Worm (Caenorhabditis elegans) whole organism, L3 larva: Measurements from ENCODE around the gene ubh-3.
A peak's percentile ranks its signal among the peaks of the same experiment; 100 is the strongest.

Experiments
- aly-2 ChIP-seq: fragments of 150-350 bp; optimal IDR thresholded peaks from 2 replicates; lab custom pipeline; 2014; ENCODE audit warnings: missing biosample characterization, missing genetic modification characterization
- ama-1 ChIP-seq: fragments of 150-350 bp; optimal IDR thresholded peaks from 2 replicates; lab custom pipeline; 2018
- ceh-28 ChIP-seq: fragments of 150-350 bp; optimal IDR thresholded peaks from 2 replicates; lab custom pipeline; 2014; ENCODE audit warnings: missing biosample characterization, missing genetic modification reagents, missing genetic modification characterization
- daf-12 ChIP-seq: fragments of 150-350 bp; optimal IDR thresholded peaks from 2 replicates; lab custom pipeline; 2014; ENCODE audit warnings: missing biosample characterization, missing genetic modification reagents, missing genetic modification characterization
- egl-27 ChIP-seq: sonication (generic microtip); optimal IDR thresholded peaks from 4 replicates; lab custom pipeline; 2017; ENCODE audit warnings: missing biosample characterization, missing genetic modification reagents, missing genetic modification characterization
- egl-5 ChIP-seq: fragments of 150-350 bp; optimal IDR thresholded peaks from 2 replicates; lab custom pipeline; 2017; ENCODE audit warnings: missing biosample characterization, missing genetic modification reagents, missing genetic modification characterization, inconsistent platforms
- elt-1 ChIP-seq: fragments of 150-350 bp; optimal IDR thresholded peaks from 2 replicates; lab custom pipeline; 2014; ENCODE audit warnings: missing biosample characterization, missing genetic modification characterization
- elt-2 ChIP-seq: sonication (generic microtip); optimal IDR thresholded peaks from 2 replicates; lab custom pipeline; 2016; ENCODE audit warnings: missing genetic modification reagents, mild to moderate bottlenecking, missing genetic modification characterization, missing compliant biosample characterization
- eor-1 ChIP-seq, 2 experiments: fragments of 150-350 bp; optimal IDR thresholded peaks; 2 replicates each; lab custom pipeline; 2014 to 2018; ENCODE audit warnings: missing biosample characterization in 2 of 2, missing genetic modification characterization in 2 of 2
- fkh-10 ChIP-seq: sonication (generic microtip); optimal IDR thresholded peaks from 2 replicates; lab custom pipeline; 2017; ENCODE audit warnings: missing biosample characterization, missing genetic modification reagents, missing genetic modification characterization
- fkh-2 ChIP-seq: fragments of 150-350 bp; optimal IDR thresholded peaks from 2 replicates; lab custom pipeline; 2014; ENCODE audit warnings: missing biosample characterization, missing genetic modification reagents, missing genetic modification characterization
- fos-1 ChIP-seq: fragments of 150-350 bp; optimal IDR thresholded peaks from 2 replicates; lab custom pipeline; 2014; ENCODE audit warnings: missing biosample characterization, missing genetic modification characterization
- hmg-11 ChIP-seq: sonication (generic microtip); optimal IDR thresholded peaks from 2 replicates; lab custom pipeline; 2016; ENCODE audit warnings: missing genetic modification characterization, missing compliant biosample characterization
- jun-1 ChIP-seq: fragments of 150-350 bp; optimal IDR thresholded peaks from 2 replicates; lab custom pipeline; 2014; ENCODE audit warnings: missing biosample characterization, missing genetic modification reagents, missing genetic modification characterization
- lin-39 ChIP-seq: fragments of 150-350 bp; optimal IDR thresholded peaks from 2 replicates; lab custom pipeline; 2018; ENCODE audit warnings: missing biosample characterization, missing genetic modification reagents, missing genetic modification characterization
- mml-1 ChIP-seq: fragments of 150-350 bp; sonication (generic microtip); optimal IDR thresholded peaks from 3 replicates; lab custom pipeline; 2014; ENCODE audit warnings: missing biosample characterization, missing genetic modification characterization
- nhr-11 ChIP-seq: fragments of 150-350 bp; optimal IDR thresholded peaks from 2 replicates; lab custom pipeline; 2014; ENCODE audit warnings: missing biosample characterization, missing genetic modification characterization
- nhr-237 ChIP-seq: fragments of 150-350 bp; optimal IDR thresholded peaks from 2 replicates; lab custom pipeline; 2014; ENCODE audit warnings: missing biosample characterization, missing genetic modification characterization
- nhr-25 ChIP-seq: sonication (generic microtip); optimal IDR thresholded peaks from 2 replicates; lab custom pipeline; 2017; ENCODE audit warnings: missing biosample characterization, missing genetic modification characterization
- nhr-43 ChIP-seq: sonication (generic microtip); optimal IDR thresholded peaks from 2 replicates; lab custom pipeline; 2016; ENCODE audit warnings: mild to moderate bottlenecking, missing genetic modification characterization, missing compliant biosample characterization; ENCODE audit not compliant: poor library complexity, severe bottlenecking
- nhr-67 ChIP-seq: fragments of 150-350 bp; optimal IDR thresholded peaks from 2 replicates; lab custom pipeline; 2014; ENCODE audit warnings: missing biosample characterization, missing genetic modification characterization
- nhr-76 ChIP-seq: fragments of 150-350 bp; sonication (generic microtip); optimal IDR thresholded peaks from 5 replicates; lab custom pipeline; 2014; ENCODE audit warnings: missing biosample characterization, missing genetic modification characterization
- pha-4 ChIP-seq: fragments of 150-350 bp; optimal IDR thresholded peaks from 2 replicates; lab custom pipeline; 2014; ENCODE audit warnings: missing biosample characterization, missing genetic modification reagents, missing genetic modification characterization
- pqm-1 ChIP-seq: fragments of 150-350 bp; optimal IDR thresholded peaks from 2 replicates; lab custom pipeline; 2017; ENCODE audit warnings: missing biosample characterization, missing genetic modification characterization, inconsistent platforms
- skn-1 ChIP-seq: fragments of 150-350 bp; optimal IDR thresholded peaks from 2 replicates; lab custom pipeline; 2014; ENCODE audit warnings: missing biosample characterization, missing genetic modification characterization
- snpc-4 ChIP-seq: fragments of 150-350 bp; optimal IDR thresholded peaks from 2 replicates; lab custom pipeline; 2014; ENCODE audit warnings: missing biosample characterization, missing genetic modification characterization
- tbx-2 ChIP-seq: sonication (generic microtip); optimal IDR thresholded peaks from 2 replicates; lab custom pipeline; 2016; ENCODE audit warnings: mild to moderate bottlenecking, missing genetic modification characterization, missing compliant biosample characterization
- unc-39 ChIP-seq: sonication (generic microtip); optimal IDR thresholded peaks from 4 replicates; lab custom pipeline; 2017; ENCODE audit warnings: missing biosample characterization, missing genetic modification characterization
- zag-1 ChIP-seq: fragments of 150-350 bp; optimal IDR thresholded peaks from 2 replicates; lab custom pipeline; 2014; ENCODE audit warnings: missing biosample characterization, missing genetic modification characterization

The ubh-3 gene

DNA sequence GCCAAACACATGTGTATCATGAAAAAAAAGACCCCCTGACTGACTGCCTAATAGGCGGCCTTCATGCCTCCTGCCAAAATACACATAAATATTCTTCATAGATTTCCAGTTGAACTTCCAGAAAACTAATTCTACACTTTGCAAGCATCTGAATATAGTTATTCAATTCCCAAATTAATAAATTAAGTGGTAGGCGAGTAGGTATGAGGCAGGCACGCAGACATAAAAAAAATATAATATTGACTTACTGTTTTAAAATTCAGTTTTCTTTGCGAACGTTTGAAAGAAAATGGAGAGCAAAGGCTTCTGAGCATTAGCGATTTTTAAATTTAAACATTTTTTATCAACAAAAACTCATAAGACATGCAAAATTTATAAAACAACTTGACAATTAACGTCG is 20.7 kb downstream of the ubh-3 start:
- TF ChIP-seq jun-1 (tag; lab: Kevin White, UChicago) = peak; percentile 45
- peak; percentile 27 for TF ChIP-seq elt-2 (tag; lab: Kevin White, UChicago)
- no peak for TF ChIP-seq nhr-76 (tag; lab: Kevin White, UChicago)
- peak; percentile 8 for TF ChIP-seq ceh-28 (tag; lab: Kevin White, UChicago)
- no peak for TF ChIP-seq pha-4 (tag; lab: Kevin White, UChicago)

DNA sequence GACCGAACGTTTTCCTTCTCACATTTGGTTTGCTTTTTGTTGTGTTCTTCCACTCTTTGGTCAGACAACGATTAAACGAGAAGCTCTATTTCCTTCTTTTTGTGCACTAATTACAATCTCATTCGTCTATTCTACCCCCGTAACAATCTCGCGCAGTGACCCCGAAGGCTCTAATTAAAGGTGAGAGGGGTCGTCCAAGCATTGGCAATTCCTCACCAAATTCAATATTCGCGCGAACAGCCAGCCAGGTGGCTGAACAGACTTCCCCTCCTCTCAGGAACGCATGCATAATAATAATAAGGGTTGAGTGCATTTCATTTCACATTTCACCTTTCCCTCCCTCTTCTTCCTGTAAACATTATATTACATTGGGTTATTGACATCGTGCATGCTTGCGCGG is 23.5 kb downstream of the ubh-3 start:
- no peak for TF ChIP-seq fkh-2 (tag; lab: Kevin White, UChicago)
- TF ChIP-seq nhr-11 = no peak
- no peak for TF ChIP-seq nhr-237 (tag; lab: Kevin White, UChicago)
- TF ChIP-seq zag-1 (tag; lab: Kevin White, UChicago) = no peak
- TF ChIP-seq jun-1 (tag; lab: Kevin White, UChicago) = no peak
- no peak for TF ChIP-seq unc-39
- no peak for TF ChIP-seq ama-1 (lab: Kevin White, UChicago)

DNA sequence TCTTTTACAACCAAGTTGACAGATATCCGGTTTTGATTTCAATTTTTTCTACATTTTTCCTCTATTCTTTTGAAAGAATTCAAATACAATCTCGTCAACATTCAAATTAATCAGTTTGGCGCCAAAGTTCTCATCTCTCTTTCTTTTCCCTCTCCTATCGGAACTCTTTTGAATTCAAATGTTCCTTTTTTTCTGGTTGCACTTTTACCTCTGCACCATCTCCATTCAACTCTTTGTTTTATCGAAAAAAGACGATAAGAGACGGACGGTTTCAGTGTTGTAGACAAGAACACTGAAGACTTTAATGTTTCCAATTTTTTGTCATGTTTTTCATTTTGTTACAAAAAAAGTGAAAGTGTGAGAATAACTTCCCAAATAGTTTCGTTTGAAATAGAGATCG is 32.6 kb downstream of the ubh-3 start:
- TF ChIP-seq nhr-43 (no peak), nhr-11 (no peak), pha-4 (tag; lab: Kevin White, UChicago) (peak; percentile 52), ceh-28 (tag; lab: Kevin White, UChicago) (no peak), skn-1 (peak; percentile 39), elt-2 (tag; lab: Kevin White, UChicago) (peak; percentile 87), pqm-1 (tag; lab: Kevin White, UChicago) (peak; percentile 76)
- TF ChIP-seq, all 47 proteins: peak for 4

DNA sequence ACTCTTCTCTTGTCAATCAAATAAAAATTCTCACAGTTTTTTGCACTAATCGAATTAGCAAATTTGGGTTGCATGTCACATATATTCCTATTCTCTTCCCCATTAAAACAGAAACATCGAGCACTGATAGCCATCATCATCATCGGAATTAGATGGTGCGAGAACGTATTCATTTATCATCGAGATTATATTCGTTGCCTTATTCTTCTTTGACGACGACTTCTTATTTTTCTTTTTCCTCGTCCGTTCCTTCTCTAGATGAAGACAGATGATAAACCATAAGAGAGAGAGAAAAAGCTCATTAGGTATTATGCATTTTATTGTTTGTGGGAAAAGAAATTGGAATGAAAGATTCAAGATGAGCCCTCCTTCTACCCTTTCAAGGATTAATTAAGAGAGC is 37.4 kb downstream of the ubh-3 start:
- TF ChIP-seq tbx-2 (tag; lab: Kevin White, UChicago) = no peak
- no peak for TF ChIP-seq jun-1 (tag; lab: Kevin White, UChicago)
- TF ChIP-seq elt-1 (tag; lab: Kevin White, UChicago) = peak; percentile 56

DNA sequence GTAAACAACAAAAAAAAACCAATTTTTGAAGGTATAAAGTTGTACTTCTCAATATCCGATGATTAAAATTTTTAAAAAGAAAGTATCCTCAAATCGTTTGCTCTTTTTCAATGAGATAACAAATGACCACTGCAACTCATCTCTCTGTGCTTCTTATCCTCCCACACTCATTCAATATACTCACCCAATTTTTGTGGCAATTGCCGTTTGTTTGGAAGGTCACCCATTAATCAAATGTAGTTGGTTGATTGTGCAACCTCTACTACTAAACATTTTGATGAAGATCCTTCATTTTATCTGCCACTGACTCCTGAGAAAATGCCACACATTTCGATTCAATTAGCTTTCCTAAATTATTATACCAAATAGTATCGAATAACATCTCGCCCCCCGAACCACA is 40.9 kb downstream of the ubh-3 start:
- TF ChIP-seq mml-1 (tag; lab: Kevin White, UChicago) (no peak), fos-1 (tag; lab: Kevin White, UChicago) (no peak), egl-5 (tag; lab: Kevin White, UChicago) (peak; percentile 14)

DNA sequence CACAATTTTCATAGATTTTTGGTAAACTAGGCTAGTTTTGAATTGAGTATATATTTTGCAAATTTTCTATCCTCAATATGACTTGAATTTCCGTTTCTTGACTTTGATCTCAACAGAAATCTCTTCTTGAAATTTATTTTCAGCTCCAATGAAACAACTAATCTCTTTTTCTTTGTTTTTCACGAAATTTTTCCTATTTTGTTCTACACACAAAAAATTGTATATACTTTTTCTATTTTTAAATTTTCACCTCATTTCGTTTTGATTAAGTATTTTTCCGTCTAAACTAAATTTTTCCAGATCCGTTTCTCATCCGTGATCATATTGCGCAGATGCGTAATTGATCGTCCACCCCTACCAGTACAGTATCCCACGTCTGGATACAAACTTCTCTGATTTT is 43.8 kb downstream of the ubh-3 start, which contains the start of gene unc-83:
unc-83 (plus strand) TSS at position 301 of the 400 bp plus-strand sequence.
- TF ChIP-seq fos-1 (tag; lab: Kevin White, UChicago) = no peak
- TF ChIP-seq nhr-43 = no peak
- no peak for TF ChIP-seq eor-1 (tag; optimal IDR thresholded peaks at IDR 0.05; lab: Kevin White, UChicago)
- TF ChIP-seq elt-2 (tag; lab: Kevin White, UChicago) = no peak
- TF ChIP-seq pqm-1 (tag; lab: Kevin White, UChicago) = no peak
- TF ChIP-seq ama-1 (lab: Kevin White, UChicago) = no peak
- no peak for TF ChIP-seq hmg-11
- no peak for TF ChIP-seq lin-39
- TF ChIP-seq nhr-11 = no peak
- no peak for TF ChIP-seq snpc-4
- TF ChIP-seq nhr-25 = no peak
- TF ChIP-seq pha-4 (tag; lab: Kevin White, UChicago) = no peak
- TF ChIP-seq, all 47 proteins: peak for 0

DNA sequence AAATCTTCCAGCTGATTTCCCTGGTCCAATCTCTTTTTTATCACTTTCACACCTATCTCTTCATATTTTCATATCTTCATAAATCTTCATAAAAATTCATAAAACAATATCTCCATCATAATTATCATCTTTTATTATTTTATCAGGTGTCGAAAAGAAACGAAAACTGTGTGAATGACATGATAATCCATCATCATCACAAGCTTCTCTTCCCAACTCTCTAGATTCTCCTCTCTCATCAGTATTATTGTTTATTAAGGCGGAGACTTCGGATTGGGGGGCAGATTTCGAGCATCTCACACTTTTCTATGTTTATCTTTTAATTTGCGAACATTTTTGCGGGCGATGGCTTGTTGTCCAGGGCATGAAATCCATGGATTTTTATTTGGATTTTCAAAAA is 44.4 kb downstream of the ubh-3 start:
- TF ChIP-seq nhr-67 = no peak
- TF ChIP-seq nhr-237 (tag; lab: Kevin White, UChicago) = no peak
- TF ChIP-seq daf-12 (tag; lab: Kevin White, UChicago) = no peak
- TF ChIP-seq fkh-10 = no peak
- no peak for TF ChIP-seq aly-2 (tag; lab: Kevin White, UChicago)

DNA sequence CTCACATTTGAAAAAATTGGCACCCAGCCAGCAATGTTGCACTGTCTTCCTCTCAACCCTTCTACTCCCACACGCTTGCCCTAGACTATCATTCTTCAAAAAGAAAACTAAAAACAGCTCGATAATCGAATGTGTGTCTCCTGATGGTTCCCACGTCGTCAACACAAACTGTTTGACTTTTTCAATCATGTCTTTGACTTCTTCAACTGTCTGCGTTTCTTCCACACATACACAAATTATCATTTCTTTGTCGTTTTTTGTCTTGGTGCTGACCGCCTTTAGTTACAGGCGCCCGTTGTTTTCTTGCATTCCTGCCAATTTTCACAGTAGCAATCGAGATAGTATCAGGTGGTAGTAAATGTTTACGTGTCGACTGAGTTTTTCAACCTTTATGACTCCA is 46.0 kb downstream of the ubh-3 start:
- TF ChIP-seq elt-2 (tag; lab: Kevin White, UChicago) (peak; percentile 63), egl-27 (tag; lab: Kevin White, UChicago) (no peak), pha-4 (tag; lab: Kevin White, UChicago) (peak; percentile 14)
- TF ChIP-seq, all 47 proteins: peak for 2
